Fruit fly (Drosophila melanogaster) whole organism, embryonic: Measurements from ENCODE around the gene CG13694.

ENCODE experiments used
- CG12299 ChIP-seq: fragments of 200-800 bp; sonication (Bioruptor generic); optimal IDR thresholded peaks from 2 replicates; lab custom pipeline; 2018; ENCODE audit warnings: missing biosample characterization, mild to moderate bottlenecking, missing genetic modification characterization
- CG12744 ChIP-seq: fragments of 200-800 bp; sonication (Bioruptor generic); optimal IDR thresholded peaks from 2 replicates; lab custom pipeline; 2016; ENCODE audit warnings: missing biosample characterization, missing genetic modification characterization
- CG13296 ChIP-seq: fragments of 200-800 bp; sonication (Bioruptor generic); optimal IDR thresholded peaks from 3 replicates; lab custom pipeline; 2018; ENCODE audit warnings: missing biosample characterization, mild to moderate bottlenecking, missing genetic modification characterization
- CG15514 ChIP-seq: fragments of 200-800 bp; sonication (Bioruptor generic); optimal IDR thresholded peaks from 3 replicates; lab custom pipeline; 2017; ENCODE audit warnings: missing biosample characterization, missing genetic modification characterization, mild to moderate bottlenecking, moderate library complexity, missing genetic modification reagents
- CG17186 ChIP-seq: fragments of 200-800 bp; sonication (Bioruptor generic); optimal IDR thresholded peaks from 3 replicates; lab custom pipeline; 2017; ENCODE audit warnings: missing biosample characterization, missing genetic modification reagents, missing genetic modification characterization
- CG17359 ChIP-seq: fragments of 200-800 bp; sonication (Bioruptor generic); optimal IDR thresholded peaks from 3 replicates; lab custom pipeline; 2018; ENCODE audit warnings: missing biosample characterization, mild to moderate bottlenecking, missing genetic modification characterization, moderate library complexity
- CG17385 ChIP-seq: fragments of 200-800 bp; sonication (Bioruptor generic); optimal IDR thresholded peaks from 3 replicates; lab custom pipeline; 2018; ENCODE audit warnings: missing biosample characterization, mild to moderate bottlenecking, missing genetic modification characterization
- CG17802 ChIP-seq: fragments of 200-800 bp; sonication (Bioruptor generic); optimal IDR thresholded peaks from 2 replicates; lab custom pipeline; 2018; ENCODE audit warnings: missing biosample characterization, mild to moderate bottlenecking, missing genetic modification characterization, moderate library complexity
- CG17912 ChIP-seq: fragments of 200-800 bp; sonication (Bioruptor generic); optimal IDR thresholded peaks from 2 replicates; lab custom pipeline; 2018; ENCODE audit warnings: missing biosample characterization, mild to moderate bottlenecking, missing genetic modification characterization
- CG18011 ChIP-seq: fragments of 200-800 bp; sonication (Bioruptor generic); optimal IDR thresholded peaks from 2 replicates; lab custom pipeline; 2017; ENCODE audit warnings: missing biosample characterization, missing genetic modification characterization, mild to moderate bottlenecking, moderate library complexity, missing genotype
- CG31224 ChIP-seq: fragments of 200-800 bp; sonication (Bioruptor generic); IDR thresholded peaks from 2 replicates; pipeline ENCODE4 v1.3.6; 2022; ENCODE audit warnings: missing biosample characterization, missing genetic modification characterization
- CG32772 ChIP-seq: fragments of 200-800 bp; sonication (Bioruptor generic); IDR thresholded peaks from 2 replicates; pipeline ENCODE4 v1.3.6; 2022; ENCODE audit warnings: missing biosample characterization, missing genetic modification characterization
- CG3281 ChIP-seq: fragments of 200-800 bp; sonication (Bioruptor generic); optimal IDR thresholded peaks from 3 replicates; lab custom pipeline; 2017; ENCODE audit warnings: missing biosample characterization, mild to moderate bottlenecking, missing genetic modification characterization
- CG5245 ChIP-seq: fragments of 200-800 bp; sonication (Bioruptor generic); optimal IDR thresholded peaks from 3 replicates; lab custom pipeline; 2016; ENCODE audit warnings: missing biosample characterization, missing genetic modification characterization
- CG6854 ChIP-seq: fragments of 200-800 bp; sonication (Bioruptor generic); optimal IDR thresholded peaks from 3 replicates; lab custom pipeline; 2017; ENCODE audit warnings: missing biosample characterization, mild to moderate bottlenecking, missing genetic modification characterization
- CG8765 ChIP-seq: fragments of 200-800 bp; sonication (Bioruptor generic); IDR thresholded peaks from 2 replicates; pipeline ENCODE4 v1.3.6; 2022; ENCODE audit warnings: missing biosample characterization, missing genetic modification characterization
- Doc2 ChIP-seq: fragments of 200-800 bp; sonication (Bioruptor generic); IDR thresholded peaks from 2 replicates; pipeline ENCODE4 v1.3.6; 2022; ENCODE audit warnings: missing biosample characterization, missing genetic modification characterization
- Eip74EF ChIP-seq, 2 experiments: fragments of 200-800 bp in 1 of 2; fragments of >200 bp in 1 of 2; sonication (Bioruptor generic) in 1 of 2; optimal IDR thresholded peaks; 2 replicates each; lab custom pipeline; 2017 to 2019; ENCODE audit warnings: missing biosample characterization in 2 of 2, missing genetic modification characterization in 2 of 2, mild to moderate bottlenecking in 1 of 2, moderate library complexity in 1 of 2
- H15 ChIP-seq: fragments of 200-800 bp; sonication (Bioruptor generic); IDR thresholded peaks from 3 replicates; pipeline ENCODE4 v1.3.6; 2022; ENCODE audit warnings: missing biosample characterization, missing genetic modification characterization
- NK7.1 ChIP-seq: fragments of 200-800 bp; sonication (Bioruptor generic); optimal IDR thresholded peaks from 3 replicates; lab custom pipeline; 2016; ENCODE audit warnings: missing biosample characterization, missing genetic modification characterization
- Nf-YC ChIP-seq: fragments of 200-800 bp; optimal IDR thresholded peaks from 3 replicates; lab custom pipeline; 2019; ENCODE audit warnings: missing biosample characterization, mild to moderate bottlenecking, missing genetic modification characterization, moderate library complexity
- Oli ChIP-seq: fragments of 200-800 bp; sonication (Bioruptor generic); optimal IDR thresholded peaks from 2 replicates; lab custom pipeline; 2018; ENCODE audit warnings: missing biosample characterization, mild to moderate bottlenecking, missing genetic modification characterization, moderate library complexity
- Scr ChIP-seq: fragments of 200-800 bp; sonication (Bioruptor generic); IDR thresholded peaks from 2 replicates; pipeline ENCODE4 v1.3.6; 2022; ENCODE audit warnings: missing biosample characterization, missing genetic modification characterization; ENCODE audit not compliant: partially characterized antibody
- Side ChIP-seq: fragments of 200-800 bp; sonication (Bioruptor generic); optimal IDR thresholded peaks from 2 replicates; lab custom pipeline; 2016; ENCODE audit warnings: missing biosample characterization, missing genetic modification characterization
- Sry-β ChIP-seq: fragments of 200-800 bp; sonication (Bioruptor generic); optimal IDR thresholded peaks from 2 replicates; lab custom pipeline; 2018; ENCODE audit warnings: missing biosample characterization, mild to moderate bottlenecking, missing genetic modification characterization, moderate library complexity
- Stat92E ChIP-seq, 3 experiments: fragments of >200 bp in 2 of 3; fragments of 200-800 bp in 1 of 3; sonication (Bioruptor generic) in 1 of 3; optimal IDR thresholded peaks; 2 replicates each; lab custom pipeline; 2017 to 2019; ENCODE audit warnings: missing biosample characterization in 3 of 3, missing genetic modification characterization in 3 of 3, mild to moderate bottlenecking in 1 of 3, moderate library complexity in 1 of 3
- cad ChIP-seq: fragments of >200 bp; optimal IDR thresholded peaks from 2 replicates; lab custom pipeline; 2017; ENCODE audit warnings: missing biosample characterization, missing genetic modification characterization
- cg ChIP-seq: fragments of 200-800 bp; sonication (Bioruptor generic); optimal IDR thresholded peaks from 3 replicates; lab custom pipeline; 2019; ENCODE audit warnings: missing biosample characterization, mild to moderate bottlenecking, missing genetic modification characterization, moderate library complexity
- chinmo ChIP-seq: fragments of 200-800 bp; sonication (Bioruptor generic); IDR thresholded peaks from 4 replicates; pipeline ENCODE4 v1.3.6; 2022; ENCODE audit warnings: missing biosample characterization, missing genetic modification characterization; ENCODE audit not compliant: partially characterized antibody
- crol ChIP-seq: fragments of 200-800 bp; sonication (Bioruptor generic); IDR thresholded peaks from 2 replicates; pipeline ENCODE4 v1.3.6; 2022; ENCODE audit warnings: missing biosample characterization, missing genetic modification characterization
- dm ChIP-seq: fragments of 200-800 bp; sonication (Bioruptor generic); optimal IDR thresholded peaks from 3 replicates; lab custom pipeline; 2016; ENCODE audit warnings: missing biosample characterization, missing genetic modification characterization
- esg ChIP-seq: fragments of 200-800 bp; sonication (Bioruptor generic); conservative IDR thresholded peaks from 2 replicates; pipeline ENCODE4 v1.3.6; 2022; ENCODE audit warnings: missing biosample characterization, missing genetic modification characterization
- eve ChIP-seq, 2 experiments: fragments of >200 bp; optimal IDR thresholded peaks; 2 replicates each; lab custom pipeline; 2017; ENCODE audit warnings: missing biosample characterization in 2 of 2, missing genetic modification characterization in 2 of 2
- fd96Cb ChIP-seq: fragments of 200-800 bp; sonication (Bioruptor generic); optimal IDR thresholded peaks from 2 replicates; lab custom pipeline; 2018; ENCODE audit warnings: missing biosample characterization, mild to moderate bottlenecking, missing genetic modification characterization, moderate library complexity
- fu2 ChIP-seq: fragments of 200-800 bp; sonication (Bioruptor generic); optimal IDR thresholded peaks from 2 replicates; lab custom pipeline; 2016; ENCODE audit warnings: missing biosample characterization, missing genetic modification characterization
- gsb ChIP-seq: fragments of 200-800 bp; sonication (Bioruptor generic); IDR thresholded peaks from 2 replicates; pipeline ENCODE4 v1.3.6; 2022; ENCODE audit warnings: missing biosample characterization, missing genetic modification characterization
- hbn ChIP-seq: fragments of 200-800 bp; sonication (Bioruptor generic); IDR thresholded peaks from 2 replicates; pipeline ENCODE4 v1.3.6; 2022; ENCODE audit warnings: missing biosample characterization, missing genetic modification characterization; ENCODE audit not compliant: partially characterized antibody
- luna ChIP-seq: fragments of 200-800 bp; sonication (Bioruptor generic); optimal IDR thresholded peaks from 2 replicates; lab custom pipeline; 2016; ENCODE audit warnings: missing biosample characterization, missing genetic modification characterization
- nerfin-2 ChIP-seq: fragments of 200-800 bp; sonication (Bioruptor generic); IDR thresholded peaks from 2 replicates; pipeline ENCODE4 v1.3.6; 2022; ENCODE audit warnings: missing biosample characterization, missing genetic modification characterization; ENCODE audit not compliant: partially characterized antibody
- run ChIP-seq: fragments of 200-800 bp; sonication (Bioruptor generic); optimal IDR thresholded peaks from 3 replicates; lab custom pipeline; 2018; ENCODE audit warnings: missing biosample characterization, mild to moderate bottlenecking, missing genetic modification characterization
- seq ChIP-seq: fragments of 200-800 bp; sonication (Bioruptor generic); IDR thresholded peaks from 2 replicates; pipeline ENCODE4 v1.3.6; 2022; ENCODE audit warnings: missing biosample characterization, missing genetic modification characterization
- sqz ChIP-seq: fragments of 200-800 bp; sonication (Bioruptor generic); optimal IDR thresholded peaks from 3 replicates; lab custom pipeline; 2018; ENCODE audit warnings: missing biosample characterization, mild to moderate bottlenecking, missing genetic modification characterization
- stc ChIP-seq: fragments of 200-800 bp; sonication (Bioruptor generic); IDR thresholded peaks from 2 replicates; pipeline ENCODE4 v1.3.6; 2022; ENCODE audit warnings: missing biosample characterization, missing genetic modification characterization
- sug ChIP-seq: fragments of 200-800 bp; optimal IDR thresholded peaks from 2 replicates; lab custom pipeline; 2019; ENCODE audit warnings: missing biosample characterization, mild to moderate bottlenecking, missing genetic modification characterization, moderate library complexity
- tgo ChIP-seq: fragments of 200-800 bp; sonication (Bioruptor generic); IDR thresholded peaks from 3 replicates; pipeline ENCODE4 v1.3.6; 2022; ENCODE audit warnings: missing biosample characterization, missing genetic modification characterization
- tup ChIP-seq: fragments of 200-800 bp; sonication (Bioruptor generic); optimal IDR thresholded peaks from 2 replicates; lab custom pipeline; 2016; ENCODE audit warnings: missing biosample characterization, mild to moderate bottlenecking, missing genetic modification characterization, moderate library complexity
- vfl ChIP-seq: fragments of 200-800 bp; sonication (Bioruptor generic); optimal IDR thresholded peaks from 2 replicates; lab custom pipeline; 2016; ENCODE audit warnings: missing biosample characterization, missing genetic modification characterization
- wdn ChIP-seq: fragments of 200-800 bp; sonication (Bioruptor generic); IDR thresholded peaks from 2 replicates; pipeline ENCODE4 v1.3.6; 2022; ENCODE audit warnings: missing biosample characterization, missing genetic modification characterization
- wek ChIP-seq: fragments of 200-800 bp; sonication (Bioruptor generic); optimal IDR thresholded peaks from 3 replicates; lab custom pipeline; 2018; ENCODE audit warnings: missing biosample characterization, mild to moderate bottlenecking, missing genetic modification characterization, moderate library complexity
- zf30C ChIP-seq: fragments of 200-800 bp; sonication (Bioruptor generic); optimal IDR thresholded peaks from 3 replicates; lab custom pipeline; 2018; ENCODE audit warnings: missing biosample characterization, mild to moderate bottlenecking, missing genetic modification characterization

Gene CG13694

dm6 chr2L:87255-87723 is 29.0 kb downstream of the CG13694 start, which contains the start of gene net (continued):
- TF ChIP-seq Nf-YC (tag; lab: Kevin White, UChicago), result peak; percentile 81
- no peak for TF ChIP-seq H15 (GFP tag; lab: Robert Waterston, UW)
- peak in 1 of 2 experiments; percentile 64 for TF ChIP-seq Eip74EF (GFP tag; optimal IDR thresholded peaks at IDR 0.05; lab: Kevin White, UChicago)
- no peak for TF ChIP-seq stc (GFP tag; lab: Robert Waterston, UW)
- no peak for TF ChIP-seq hbn (GFP tag; lab: Robert Waterston, UW)
- TF ChIP-seq CG32772 (GFP tag; lab: Robert Waterston, UW), result no peak
- TF ChIP-seq CG12744, result no peak
- TF ChIP-seq sug (tag; lab: Kevin White, UChicago), result peak; percentile 89
- no peak for TF ChIP-seq CG5245
- TF ChIP-seq run, result no peak
- peak; percentile 15 for TF ChIP-seq CG17802 (tag; lab: Kevin White, UChicago)
- no peak for TF ChIP-seq Scr (GFP tag; lab: Robert Waterston, UW)
- TF ChIP-seq fu2 (GFP tag; lab: Kevin White, UChicago), result no peak
- peak; percentile 37 for TF ChIP-seq fd96Cb (tag; lab: Kevin White, UChicago)
- TF ChIP-seq esg (GFP tag; lab: Robert Waterston, UW), result peak; percentile 34; the same call in 1 of the 2 replicates
- TF ChIP-seq zf30C (GFP tag; lab: Kevin White, UChicago), result no peak
- no peak for TF ChIP-seq NK7.1 (GFP tag; lab: Kevin White, UChicago)
- no peak for TF ChIP-seq CG17186 (GFP tag; lab: Kevin White, UChicago)
- TF ChIP-seq chinmo, result no peak
- no peak for TF ChIP-seq cad (GFP tag; lab: Kevin White, UChicago)
- TF ChIP-seq dm, result peak; percentile 15
- TF ChIP-seq crol (GFP tag; lab: Robert Waterston, UW), result no peak
- no peak for TF ChIP-seq wek (GFP tag; lab: Kevin White, UChicago)
- no peak for TF ChIP-seq CG8765 (GFP tag; lab: Robert Waterston, UW)
- TF ChIP-seq Oli (tag; lab: Kevin White, UChicago), result peak; percentile 62
- TF ChIP-seq CG13296 (GFP tag; lab: Kevin White, UChicago), result peak; percentile 87
- peak; percentile 55 for TF ChIP-seq CG17359 (tag; lab: Kevin White, UChicago)
- peak; percentile 72 for TF ChIP-seq CG12299 (tag; lab: Kevin White, UChicago)
- peak; percentile 64 for TF ChIP-seq CG6854 (GFP tag; lab: Kevin White, UChicago)
- TF ChIP-seq CG15514 (GFP tag; lab: Kevin White, UChicago), result peak; percentile 94
- no peak for TF ChIP-seq CG31224 (GFP tag; lab: Robert Waterston, UW)
- TF ChIP-seq tup (GFP tag; lab: Kevin White, UChicago), result no peak
- TF ChIP-seq CG3281 (GFP tag; lab: Kevin White, UChicago), result peak; percentile 85
- TF ChIP-seq vfl (GFP tag; lab: Kevin White, UChicago), result no peak
- peak; percentile 74 for TF ChIP-seq sqz (GFP tag; lab: Kevin White, UChicago)
- TF ChIP-seq cg (GFP tag; lab: Kevin White, UChicago), result no peak
- no peak for TF ChIP-seq seq
- TF ChIP-seq luna, result no peak
- TF ChIP-seq Doc2 (GFP tag; lab: Robert Waterston, UW), result no peak
- no peak for TF ChIP-seq wdn (GFP tag; lab: Robert Waterston, UW)
- peak in 1 of 2 experiments; percentile 58 for TF ChIP-seq eve (GFP tag; optimal IDR thresholded peaks at IDR 0.05; lab: Kevin White, UChicago)
- no peak for TF ChIP-seq nerfin-2 (GFP tag; lab: Robert Waterston, UW)
- no peak for TF ChIP-seq Stat92E (GFP tag; optimal IDR thresholded peaks at IDR 0.05; lab: Kevin White, UChicago)
- TF ChIP-seq Sry-β (GFP tag; lab: Kevin White, UChicago), result peak; percentile 96
- no peak for TF ChIP-seq CG18011
- TF ChIP-seq Side, result no peak
- TF ChIP-seq tgo (GFP tag; lab: Robert Waterston, UW), result peak; percentile 51; the same call in 1 of the 3 replicates
- peak; percentile 68 for TF ChIP-seq CG17385 (GFP tag; lab: Kevin White, UChicago)
- TF ChIP-seq gsb (GFP tag; lab: Robert Waterston, UW), result no peak
- TF ChIP-seq CG17912 (GFP tag; lab: Kevin White, UChicago), result no peak
